Worm (Caenorhabditis elegans): ENCODE measurements around the gene ZK945.8.

ZK945.8 gene

ce11 chrII:10075794-10076193 lies 32.7 kb upstream of the ZK945.8 start:
- TF ChIP-seq ets-5 (GFP tag; IDR thresholded peaks at IDR 0.05), result no peak
- no peak for TF ChIP-seq egl-13 (tag; optimal IDR thresholded peaks at IDR 0.05)
- no peak for TF ChIP-seq sox-4 (tag; optimal IDR thresholded peaks at IDR 0.05)
- no peak for TF ChIP-seq lin-13 (GFP tag; optimal IDR thresholded peaks at IDR 0.05)
- no peak for TF ChIP-seq nhr-76 (tag; optimal IDR thresholded peaks at IDR 0.05)
- TF ChIP-seq elt-3 (tag; optimal IDR thresholded peaks at IDR 0.05), result no peak
- TF ChIP-seq nhr-77 (tag; optimal IDR thresholded peaks at IDR 0.05), result peak; percentile 3
- TF ChIP-seq skn-1 (tag; optimal IDR thresholded peaks at IDR 0.05), result no peak
- peak; percentile 24 for TF ChIP-seq lin-14 (GFP tag; optimal IDR thresholded peaks at IDR 0.05)
- no peak for TF ChIP-seq fos-1 (tag; optimal IDR thresholded peaks at IDR 0.05)

ce11 chrII:10084482-10084881 lies 24.0 kb upstream of the ZK945.8 start:
- TF ChIP-seq nhr-71 (tag; optimal IDR thresholded peaks at IDR 0.05) (no peak), lin-39 (tag; optimal IDR thresholded peaks at IDR 0.05) (no peak), hpl-2 (GFP tag; optimal IDR thresholded peaks at IDR 0.05) (no peak), alr-1 (tag; optimal IDR thresholded peaks at IDR 0.05; ENCODE audit: borderline replicate concordance) (no peak), mab-9 (GFP tag; IDR thresholded peaks at IDR 0.05) (no peak), ztf-11 (tag; optimal IDR thresholded peaks at IDR 0.05) (no peak), isw-1 (GFP tag; IDR thresholded peaks at IDR 0.05) (no peak), ceh-88 (GFP tag; IDR thresholded peaks at IDR 0.05) (no peak), nhr-77 (tag; optimal IDR thresholded peaks at IDR 0.05) (no peak)

- TF ChIP-seq tbx-2 (tag; optimal IDR thresholded peaks at IDR 0.05), result no peak
- TF ChIP-seq ets-5 (GFP tag; IDR thresholded peaks at IDR 0.05), result no peak
- TF ChIP-seq ceh-8 (GFP tag; optimal IDR thresholded peaks at IDR 0.05), result no peak
- TF ChIP-seq efl-1 (optimal IDR thresholded peaks at IDR 0.05), result no peak
- peak in 1 of 2 experiments; percentile 79 for TF ChIP-seq efl-1 (GFP tag; optimal IDR thresholded peaks at IDR 0.05 in 1 of 2)
- TF ChIP-seq hpl-2 (GFP tag; optimal IDR thresholded peaks at IDR 0.05), result no peak
- TF ChIP-seq aha-1 (tag; optimal IDR thresholded peaks at IDR 0.05), result no peak
These were observed 15.3 kb upstream of the ZK945.8 start for ce11 chrII:10093120-10093519.

ce11 chrII:10094190-10094923 lies 14.1 kb upstream of the ZK945.8 start, which contains the start of gene lact-2:
TSS of gene lact-2 (plus strand) at chrII:10094873.
- TF ChIP-seq mef-2 (tag; optimal IDR thresholded peaks at IDR 0.05) (no peak), nhr-11 (tag; optimal IDR thresholded peaks at IDR 0.05) (no peak), xbp-1 (tag; optimal IDR thresholded peaks at IDR 0.05) (no peak), C34B4.2 (tag; optimal IDR thresholded peaks at IDR 0.05) (no peak), nhr-76 (tag; optimal IDR thresholded peaks at IDR 0.05) (no peak), elt-3 (tag; optimal IDR thresholded peaks at IDR 0.05) (no peak), ztf-11 (tag; optimal IDR thresholded peaks at IDR 0.05) (no peak), C04F5.9 (tag; optimal IDR thresholded peaks at IDR 0.05) (no peak), skn-1 (tag; optimal IDR thresholded peaks at IDR 0.05) (no peak), fos-1 (tag; optimal IDR thresholded peaks at IDR 0.05) (no peak), elt-2 (tag; optimal IDR thresholded peaks at IDR 0.05) (peak; percentile 57), nhr-71 (tag; optimal IDR thresholded peaks at IDR 0.05) (no peak), fkh-10 (GFP tag; optimal IDR thresholded peaks at IDR 0.05) (no peak), mdl-1 (tag; optimal IDR thresholded peaks at IDR 0.05) (no peak), blmp-1 (tag; optimal IDR thresholded peaks at IDR 0.05) (peak; percentile 36), efl-1 (optimal IDR thresholded peaks at IDR 0.05) (no peak), efl-1 (GFP tag; optimal IDR thresholded peaks at IDR 0.05 in 1 of 2) (peak in 1 of 2 experiments; percentile 87), nhr-77 (tag; optimal IDR thresholded peaks at IDR 0.05) (no peak), tbx-2 (tag; optimal IDR thresholded peaks at IDR 0.05) (no peak), nhr-28 (tag; optimal IDR thresholded peaks at IDR 0.05) (no peak), tlp-1 (tag; optimal IDR thresholded peaks at IDR 0.05) (no peak), isw-1 (GFP tag; IDR thresholded peaks at IDR 0.05) (no peak)

- TF ChIP-seq pag-3 (tag; optimal IDR thresholded peaks at IDR 0.05; ENCODE audit: borderline replicate concordance, insufficient read depth) (no peak), lin-13 (GFP tag; optimal IDR thresholded peaks at IDR 0.05) (no peak), tlp-1 (tag; optimal IDR thresholded peaks at IDR 0.05) (peak; percentile 23), elt-2 (tag; optimal IDR thresholded peaks at IDR 0.05) (peak; percentile 6)
These were observed 13.2 kb upstream of the ZK945.8 start for ce11 chrII:10095224-10095623.

Measured in whole organism, L1 larva.